Worm (Caenorhabditis elegans): Measurements from ENCODE around the gene K01D12.7.
A peak's percentile ranks its signal among the peaks of the same experiment; 100 is the strongest.

K01D12.7 gene

ce11 chrV:12401383-12401782 lies at the start of gene K01D12.7:
K01D12.7 (minus strand) TSS chrV:12401483.
- TF ChIP-seq daf-16 (GFP tag; optimal IDR thresholded peaks at IDR 0.05): no peak
- TF ChIP-seq daf-16 (tag; optimal IDR thresholded peaks at IDR 0.05): no peak
- TF ChIP-seq ZK546.5 (tag; optimal IDR thresholded peaks at IDR 0.05): no peak
- no peak for TF ChIP-seq nhr-10 (tag; optimal IDR thresholded peaks at IDR 0.05)
- TF ChIP-seq nhr-237 (tag; optimal IDR thresholded peaks at IDR 0.05): no peak
- no peak for TF ChIP-seq madf-5 (GFP tag; IDR thresholded peaks at IDR 0.05)
- TF ChIP-seq madf-9 (GFP tag; conservative IDR thresholded peaks at IDR 0.05): no peak
- no peak for TF ChIP-seq lim-7 (GFP tag; IDR thresholded peaks at IDR 0.05)
- no peak for TF ChIP-seq arid-1 (GFP tag; conservative IDR thresholded peaks at IDR 0.05)
- TF ChIP-seq ceh-62 (tag; optimal IDR thresholded peaks at IDR 0.05): no peak
- no peak for TF ChIP-seq F26F4.8 (GFP tag; conservative IDR thresholded peaks at IDR 0.05)
- no peak for TF ChIP-seq gei-8 (GFP tag; optimal IDR thresholded peaks at IDR 0.05)
- no peak for TF ChIP-seq D1046.2 (GFP tag; IDR thresholded peaks at IDR 0.05)
- TF ChIP-seq nhr-76 (tag; optimal IDR thresholded peaks at IDR 0.05): no peak
- TF ChIP-seq dpl-1 (GFP tag; optimal IDR thresholded peaks at IDR 0.05): no peak
- TF ChIP-seq cey-2 (tag; optimal IDR thresholded peaks at IDR 0.05; ENCODE audit: borderline replicate concordance, insufficient read depth): no peak
- no peak for TF ChIP-seq daf-12 (tag; optimal IDR thresholded peaks at IDR 0.05)
- no peak for TF ChIP-seq lir-3 (tag; optimal IDR thresholded peaks at IDR 0.05)
- no peak for TF ChIP-seq mdl-1 (tag; optimal IDR thresholded peaks at IDR 0.05)

ce11 chrV:12450441-12450840 lies 49.2 kb upstream of the K01D12.7 start, which contains the start of gene F28C1.1:
F28C1.1 (plus strand) TSS chrV:12450805.
- TF ChIP-seq nhr-6 (tag; optimal IDR thresholded peaks at IDR 0.05) (peak; percentile 55), ceh-82 (tag; optimal IDR thresholded peaks at IDR 0.05) (no peak), T20F7.1 (GFP tag; optimal IDR thresholded peaks at IDR 0.05) (peak; percentile 93), hlh-30 (tag; optimal IDR thresholded peaks at IDR 0.05; ENCODE audit: insufficient read depth) (no peak), zip-2 (tag; optimal IDR thresholded peaks at IDR 0.05) (no peak), F37D6.2 (tag; optimal IDR thresholded peaks at IDR 0.05) (no peak), Y48G9A.11 (GFP tag; IDR thresholded peaks at IDR 0.05) (peak; percentile 92), nhr-76 (tag; optimal IDR thresholded peaks at IDR 0.05) (no peak), dpl-1 (GFP tag; optimal IDR thresholded peaks at IDR 0.05) (peak; percentile 84), R02D3.7 (tag; optimal IDR thresholded peaks at IDR 0.05) (peak; percentile 16), T26A8.4 (GFP tag; IDR thresholded peaks at IDR 0.05) (no peak), ctbp-1 (GFP tag; IDR thresholded peaks at IDR 0.05) (no peak), snpc-4 (tag; optimal IDR thresholded peaks at IDR 0.05) (no peak)

ce11 chrV:12449902-12450301 lies 48.6 kb upstream of the K01D12.7 start, which contains the start of gene C54D10.10:
C54D10.10 (minus strand) TSS chrV:12450002.
- no peak for TF ChIP-seq D1046.2 (GFP tag; IDR thresholded peaks at IDR 0.05)
- no peak for TF ChIP-seq fkh-10 (GFP tag; optimal IDR thresholded peaks at IDR 0.05)

DNA sequence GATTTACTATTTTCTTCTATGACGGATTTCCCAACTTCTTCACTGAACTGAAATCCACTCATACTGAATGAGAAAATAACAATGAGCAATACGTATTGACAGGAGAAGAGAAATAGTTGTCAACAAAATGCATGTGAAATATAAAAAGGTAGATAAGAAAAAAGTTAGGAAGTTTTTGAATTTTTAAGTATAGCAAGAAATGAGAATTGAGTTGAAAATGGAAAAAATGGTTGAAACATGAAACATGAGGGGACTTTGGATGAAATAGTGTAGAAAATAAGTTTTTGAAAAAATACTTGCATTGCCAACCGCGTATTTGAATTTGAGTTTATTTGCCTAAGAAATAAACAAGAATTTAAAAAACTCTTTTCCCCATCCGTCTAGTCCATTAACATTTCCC lies 45.6 kb upstream of the K01D12.7 start, which contains the start of the genes pals-38 and C54D10.9:
pals-38 (minus strand) TSS at position 101 of the 400 bp plus-strand sequence.
C54D10.9 (plus strand) TSS at position 259 of the 400 bp plus-strand sequence.
- no peak for TF ChIP-seq tra-1 (GFP tag; IDR thresholded peaks at IDR 0.05)
- no peak for TF ChIP-seq pha-4 (GFP tag; IDR thresholded peaks at IDR 0.05)
- no peak for TF ChIP-seq pha-4 (tag; optimal IDR thresholded peaks at IDR 0.05)
- no peak for TF ChIP-seq mep-1 (tag; optimal IDR thresholded peaks at IDR 0.05)
- TF ChIP-seq aly-2 (tag; optimal IDR thresholded peaks at IDR 0.05): no peak
- TF ChIP-seq Y75B8A.6 (GFP tag; IDR thresholded peaks at IDR 0.05): no peak
- no peak for TF ChIP-seq ztf-7 (tag; optimal IDR thresholded peaks at IDR 0.05)
- TF ChIP-seq ceh-28 (tag; optimal IDR thresholded peaks at IDR 0.05): no peak
- no peak for TF ChIP-seq nhr-6 (tag; optimal IDR thresholded peaks at IDR 0.05)
- TF ChIP-seq ceh-32 (tag; optimal IDR thresholded peaks at IDR 0.05; ENCODE audit: poor library complexity): no peak
- no peak for TF ChIP-seq Y105C5A.15 (GFP tag; IDR thresholded peaks at IDR 0.05)
